Worm (Caenorhabditis elegans) whole organism, L3 larva: ENCODE measurements around the gene T09A5.5.

Source experiments
- R02D3.7 ChIP-seq: fragments of 150-350 bp; optimal IDR thresholded peaks from 2 replicates; lab custom pipeline; 2014; ENCODE audit warnings: missing biosample characterization, missing genetic modification characterization
- ZK546.5 ChIP-seq: sonication (generic microtip); optimal IDR thresholded peaks from 2 replicates; lab custom pipeline; 2017; ENCODE audit warnings: missing biosample characterization, missing genetic modification characterization
- ama-1 ChIP-seq: fragments of 150-350 bp; optimal IDR thresholded peaks from 2 replicates; lab custom pipeline; 2018
- ceh-16 ChIP-seq: sonication (generic microtip); optimal IDR thresholded peaks from 2 replicates; lab custom pipeline; 2017; ENCODE audit warnings: missing biosample characterization, missing genetic modification characterization
- ceh-28 ChIP-seq: fragments of 150-350 bp; optimal IDR thresholded peaks from 2 replicates; lab custom pipeline; 2014; ENCODE audit warnings: missing biosample characterization, missing genetic modification reagents, missing genetic modification characterization
- ceh-9 ChIP-seq: sonication (generic microtip); optimal IDR thresholded peaks from 2 replicates; lab custom pipeline; 2018; ENCODE audit warnings: missing biosample characterization, missing genetic modification characterization
- daf-12 ChIP-seq: fragments of 150-350 bp; optimal IDR thresholded peaks from 2 replicates; lab custom pipeline; 2014; ENCODE audit warnings: missing biosample characterization, missing genetic modification reagents, missing genetic modification characterization
- egl-5 ChIP-seq: fragments of 150-350 bp; optimal IDR thresholded peaks from 2 replicates; lab custom pipeline; 2017; ENCODE audit warnings: missing biosample characterization, missing genetic modification reagents, missing genetic modification characterization, inconsistent platforms
- elt-1 ChIP-seq: fragments of 150-350 bp; optimal IDR thresholded peaks from 2 replicates; lab custom pipeline; 2014; ENCODE audit warnings: missing biosample characterization, missing genetic modification characterization
- elt-2 ChIP-seq: sonication (generic microtip); optimal IDR thresholded peaks from 2 replicates; lab custom pipeline; 2016; ENCODE audit warnings: missing genetic modification reagents, mild to moderate bottlenecking, missing genetic modification characterization, missing compliant biosample characterization
- elt-3 ChIP-seq, 3 experiments: fragments of 150-350 bp in 1 of 3; sonication (generic microtip) in 2 of 3; optimal IDR thresholded peaks; 2 replicates in 2 of 3; 4 replicates in 1 of 3; lab custom pipeline; 2014 to 2017; ENCODE audit warnings: missing biosample characterization in 3 of 3, missing genetic modification characterization in 3 of 3
- fkh-10 ChIP-seq: sonication (generic microtip); optimal IDR thresholded peaks from 2 replicates; lab custom pipeline; 2017; ENCODE audit warnings: missing biosample characterization, missing genetic modification reagents, missing genetic modification characterization
- fkh-2 ChIP-seq: fragments of 150-350 bp; optimal IDR thresholded peaks from 2 replicates; lab custom pipeline; 2014; ENCODE audit warnings: missing biosample characterization, missing genetic modification reagents, missing genetic modification characterization
- fos-1 ChIP-seq: fragments of 150-350 bp; optimal IDR thresholded peaks from 2 replicates; lab custom pipeline; 2014; ENCODE audit warnings: missing biosample characterization, missing genetic modification characterization
- hmg-11 ChIP-seq: sonication (generic microtip); optimal IDR thresholded peaks from 2 replicates; lab custom pipeline; 2016; ENCODE audit warnings: missing genetic modification characterization, missing compliant biosample characterization
- jun-1 ChIP-seq: fragments of 150-350 bp; optimal IDR thresholded peaks from 2 replicates; lab custom pipeline; 2014; ENCODE audit warnings: missing biosample characterization, missing genetic modification reagents, missing genetic modification characterization
- lin-15B ChIP-seq: fragments of 150-350 bp; optimal IDR thresholded peaks from 2 replicates; lab custom pipeline; 2014; ENCODE audit warnings: missing biosample characterization, missing genetic modification characterization
- lin-39 ChIP-seq: fragments of 150-350 bp; optimal IDR thresholded peaks from 2 replicates; lab custom pipeline; 2018; ENCODE audit warnings: missing biosample characterization, missing genetic modification reagents, missing genetic modification characterization
- lsy-12 ChIP-seq: sonication (generic microtip); optimal IDR thresholded peaks from 2 replicates; lab custom pipeline; 2016; ENCODE audit warnings: mild to moderate bottlenecking, missing genetic modification characterization, missing compliant biosample characterization
- mml-1 ChIP-seq: fragments of 150-350 bp; sonication (generic microtip); optimal IDR thresholded peaks from 3 replicates; lab custom pipeline; 2014; ENCODE audit warnings: missing biosample characterization, missing genetic modification characterization
- nfya-1 ChIP-seq: sonication (generic microtip); optimal IDR thresholded peaks from 2 replicates; lab custom pipeline; 2017; ENCODE audit warnings: missing genetic modification characterization, mild to moderate bottlenecking, missing compliant biosample characterization, antibody characterized with exemption, moderate library complexity; ENCODE audit not compliant: insufficient read depth
- nhr-11 ChIP-seq: fragments of 150-350 bp; optimal IDR thresholded peaks from 2 replicates; lab custom pipeline; 2014; ENCODE audit warnings: missing biosample characterization, missing genetic modification characterization
- nhr-12 ChIP-seq: fragments of 150-350 bp; optimal IDR thresholded peaks from 2 replicates; lab custom pipeline; 2014; ENCODE audit warnings: missing biosample characterization, missing genetic modification characterization
- nhr-23 ChIP-seq: fragments of 150-350 bp; optimal IDR thresholded peaks from 2 replicates; lab custom pipeline; 2014; ENCODE audit warnings: missing biosample characterization, missing genetic modification reagents, missing genetic modification characterization
- nhr-237 ChIP-seq: fragments of 150-350 bp; optimal IDR thresholded peaks from 2 replicates; lab custom pipeline; 2014; ENCODE audit warnings: missing biosample characterization, missing genetic modification characterization
- nhr-25 ChIP-seq: sonication (generic microtip); optimal IDR thresholded peaks from 2 replicates; lab custom pipeline; 2017; ENCODE audit warnings: missing biosample characterization, missing genetic modification characterization
- nhr-43 ChIP-seq: sonication (generic microtip); optimal IDR thresholded peaks from 2 replicates; lab custom pipeline; 2016; ENCODE audit warnings: mild to moderate bottlenecking, missing genetic modification characterization, missing compliant biosample characterization; ENCODE audit not compliant: poor library complexity, severe bottlenecking
- nhr-67 ChIP-seq: fragments of 150-350 bp; optimal IDR thresholded peaks from 2 replicates; lab custom pipeline; 2014; ENCODE audit warnings: missing biosample characterization, missing genetic modification characterization
- nhr-76 ChIP-seq: fragments of 150-350 bp; sonication (generic microtip); optimal IDR thresholded peaks from 5 replicates; lab custom pipeline; 2014; ENCODE audit warnings: missing biosample characterization, missing genetic modification characterization
- nhr-77 ChIP-seq: fragments of 150-350 bp; optimal IDR thresholded peaks from 2 replicates; lab custom pipeline; 2014; ENCODE audit warnings: missing biosample characterization, missing genetic modification characterization
- pha-4 ChIP-seq: fragments of 150-350 bp; optimal IDR thresholded peaks from 2 replicates; lab custom pipeline; 2014; ENCODE audit warnings: missing biosample characterization, missing genetic modification reagents, missing genetic modification characterization
- pqm-1 ChIP-seq: fragments of 150-350 bp; optimal IDR thresholded peaks from 2 replicates; lab custom pipeline; 2017; ENCODE audit warnings: missing biosample characterization, missing genetic modification characterization, inconsistent platforms
- sea-2 ChIP-seq: fragments of 150-350 bp; sonication (generic microtip); optimal IDR thresholded peaks from 4 replicates; lab custom pipeline; 2014; ENCODE audit warnings: missing biosample characterization, missing genetic modification reagents, missing genetic modification characterization
- skn-1 ChIP-seq: fragments of 150-350 bp; optimal IDR thresholded peaks from 2 replicates; lab custom pipeline; 2014; ENCODE audit warnings: missing biosample characterization, missing genetic modification characterization
- snpc-4 ChIP-seq: fragments of 150-350 bp; optimal IDR thresholded peaks from 2 replicates; lab custom pipeline; 2014; ENCODE audit warnings: missing biosample characterization, missing genetic modification characterization
- unc-39 ChIP-seq: sonication (generic microtip); optimal IDR thresholded peaks from 4 replicates; lab custom pipeline; 2017; ENCODE audit warnings: missing biosample characterization, missing genetic modification characterization
- zag-1 ChIP-seq: fragments of 150-350 bp; optimal IDR thresholded peaks from 2 replicates; lab custom pipeline; 2014; ENCODE audit warnings: missing biosample characterization, missing genetic modification characterization
- ztf-11 ChIP-seq: fragments of 150-350 bp; optimal IDR thresholded peaks from 2 replicates; lab custom pipeline; 2014; ENCODE audit warnings: missing biosample characterization, missing genetic modification characterization

T09A5.5 gene

ce11 chrII:7889321-7889720, 35.7 kb upstream of the T09A5.5 start:
- no peak for TF ChIP-seq ceh-9 (tag; lab: Kevin White, UChicago)
- no peak for TF ChIP-seq nhr-67 (tag; lab: Kevin White, UChicago)
- no peak for TF ChIP-seq nhr-76 (tag; lab: Kevin White, UChicago)
- no peak for TF ChIP-seq snpc-4
- TF ChIP-seq ceh-16 (tag; lab: Kevin White, UChicago) = no peak
- no peak for TF ChIP-seq nhr-12
- TF ChIP-seq jun-1 (tag; lab: Kevin White, UChicago) = no peak
- peak; percentile 74 for TF ChIP-seq elt-2 (tag; lab: Kevin White, UChicago)
- TF ChIP-seq ama-1 (lab: Kevin White, UChicago) = no peak
- TF ChIP-seq hmg-11 = no peak
- TF ChIP-seq R02D3.7 = no peak
- TF ChIP-seq pqm-1 (tag; lab: Kevin White, UChicago) = peak; percentile 57
- TF ChIP-seq nhr-11 (tag; lab: Kevin White, UChicago) = no peak

DNA sequence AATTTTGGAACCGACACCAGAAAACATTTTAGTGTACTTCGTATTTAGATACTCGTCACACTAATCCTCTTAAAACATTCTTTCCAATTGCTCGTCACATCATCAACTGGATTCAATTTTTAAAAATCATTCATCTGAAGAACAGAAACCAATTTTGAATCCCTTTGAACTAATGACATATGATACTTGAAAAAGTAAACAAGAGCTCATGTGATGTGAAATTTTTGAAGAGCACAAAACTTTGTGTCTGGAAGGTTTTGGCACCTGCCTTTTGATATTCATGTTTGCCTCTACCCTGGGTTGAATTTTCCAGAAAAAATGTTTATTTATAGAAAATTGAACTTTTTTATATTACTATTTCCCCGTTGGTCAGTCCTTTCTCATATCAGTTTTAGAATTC, 35.2 kb upstream of the T09A5.5 start:
- TF ChIP-seq nhr-67 (tag; lab: Kevin White, UChicago) = no peak
- TF ChIP-seq skn-1 (tag; lab: Kevin White, UChicago) = no peak
- peak; percentile 43 for TF ChIP-seq elt-2 (tag; lab: Kevin White, UChicago)
- no peak for TF ChIP-seq jun-1 (tag; lab: Kevin White, UChicago)
- no peak for TF ChIP-seq hmg-11
- TF ChIP-seq lsy-12 (tag; lab: Kevin White, UChicago) = no peak
- no peak for TF ChIP-seq ztf-11
- TF ChIP-seq nhr-77 (tag; lab: Kevin White, UChicago) = no peak
- no peak for TF ChIP-seq daf-12 (tag; lab: Kevin White, UChicago)
- no peak for TF ChIP-seq nhr-76 (tag; lab: Kevin White, UChicago)
- TF ChIP-seq ceh-16 (tag; lab: Kevin White, UChicago) = no peak
- TF ChIP-seq pqm-1 (tag; lab: Kevin White, UChicago) = peak; percentile 15
- TF ChIP-seq snpc-4 = no peak
- no peak for TF ChIP-seq nhr-23 (tag; lab: Kevin White, UChicago)
- TF ChIP-seq fos-1 (tag; lab: Kevin White, UChicago) = no peak
- TF ChIP-seq mml-1 (tag; lab: Kevin White, UChicago) = no peak
- TF ChIP-seq lin-15B (tag; lab: Kevin White, UChicago) = no peak
- no peak for TF ChIP-seq nhr-12
- TF ChIP-seq nhr-237 (tag; lab: Kevin White, UChicago) = no peak
- TF ChIP-seq nhr-11 (tag; lab: Kevin White, UChicago) = no peak
- no peak for TF ChIP-seq ceh-28 (tag; lab: Kevin White, UChicago)
- TF ChIP-seq fkh-10 (GFP tag; lab: Kevin White, UChicago) = no peak
- TF ChIP-seq nhr-43 (tag; lab: Kevin White, UChicago) = no peak
- TF ChIP-seq egl-5 (tag; lab: Kevin White, UChicago) = no peak
- peak; percentile 89 for TF ChIP-seq pha-4 (tag; lab: Kevin White, UChicago)
- TF ChIP-seq, all 47 proteins: peak for 3

DNA sequence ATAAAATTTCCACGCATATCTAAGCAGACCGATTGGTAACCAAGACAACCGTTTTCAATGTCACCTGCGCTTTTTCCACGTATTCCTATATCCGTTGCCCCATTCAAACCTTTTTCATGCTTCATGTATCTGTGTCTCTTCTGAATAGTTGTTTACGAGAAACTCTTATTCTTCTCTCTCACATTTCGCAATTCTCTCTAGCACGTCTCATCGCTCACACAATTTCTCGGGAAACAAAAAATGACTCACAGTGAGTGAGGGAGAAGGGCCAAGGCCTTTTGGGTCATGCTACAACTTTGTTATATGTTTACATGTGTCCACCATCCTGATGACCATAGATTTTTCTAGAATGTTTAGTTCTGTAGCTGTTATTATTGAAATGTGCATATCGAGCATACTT, 33.7 kb upstream of the T09A5.5 start:
- peak; percentile 61 for TF ChIP-seq nhr-25 (tag; lab: Kevin White, UChicago)
- no peak for TF ChIP-seq ZK546.5 (tag; lab: Kevin White, UChicago)
- TF ChIP-seq elt-1 (tag; lab: Kevin White, UChicago) = no peak
- TF ChIP-seq zag-1 (tag; lab: Kevin White, UChicago) = no peak
- TF ChIP-seq pha-4 (tag; lab: Kevin White, UChicago) = peak; percentile 32
- TF ChIP-seq nhr-11 (tag; lab: Kevin White, UChicago) = peak; percentile 91
- peak; percentile 87 for TF ChIP-seq fkh-2 (tag; lab: Kevin White, UChicago)
- TF ChIP-seq fkh-10 (GFP tag; lab: Kevin White, UChicago) = peak; percentile 69
- TF ChIP-seq ama-1 (lab: Kevin White, UChicago) = peak; percentile 53
- peak; percentile 63 for TF ChIP-seq nfya-1 (tag; lab: Kevin White, UChicago)
- TF ChIP-seq nhr-43 (tag; lab: Kevin White, UChicago) = no peak
- TF ChIP-seq ztf-11 = no peak
- TF ChIP-seq ceh-28 (tag; lab: Kevin White, UChicago) = peak; percentile 8
- peak; percentile 45 for TF ChIP-seq snpc-4
- TF ChIP-seq unc-39 = no peak
- peak; percentile 36 for TF ChIP-seq hmg-11
- peak; percentile 67 for TF ChIP-seq lin-39 (tag; lab: Kevin White, UChicago)
- TF ChIP-seq lin-15B (tag; lab: Kevin White, UChicago) = peak; percentile 7
- TF ChIP-seq fos-1 (tag; lab: Kevin White, UChicago) = no peak
- no peak for TF ChIP-seq lsy-12 (tag; lab: Kevin White, UChicago)
- peak; percentile 1 for TF ChIP-seq nhr-23 (tag; lab: Kevin White, UChicago)
- TF ChIP-seq skn-1 (tag; lab: Kevin White, UChicago) = peak; percentile 19
- TF ChIP-seq egl-5 (tag; lab: Kevin White, UChicago) = peak; percentile 72
- no peak for TF ChIP-seq elt-3 (tag; optimal IDR thresholded peaks at IDR 0.05; lab: Kevin White, UChicago)
- TF ChIP-seq nhr-237 (tag; lab: Kevin White, UChicago) = no peak
- peak; percentile 27 for TF ChIP-seq sea-2 (GFP tag; lab: Kevin White, UChicago)
- TF ChIP-seq jun-1 (tag; lab: Kevin White, UChicago) = peak; percentile 22
